Fruit fly (Drosophila melanogaster) whole organism, embryonic: Measurements from ENCODE around the gene Gdi.

Source experiments
- Atf-2 ChIP-seq: fragments of 200-800 bp; sonication (Bioruptor generic); optimal IDR thresholded peaks from 2 replicates; lab custom pipeline; 2016; ENCODE audit warnings: missing biosample characterization, missing genetic modification characterization
- Blimp-1 ChIP-seq: fragments of 200-800 bp; sonication (Bioruptor generic); optimal IDR thresholded peaks from 3 replicates; lab custom pipeline; 2018; ENCODE audit warnings: missing biosample characterization, missing genetic modification characterization, mild to moderate bottlenecking, moderate library complexity, missing genetic modification reagents
- CG11504 ChIP-seq: fragments of 200-800 bp; sonication (Bioruptor generic); optimal IDR thresholded peaks from 3 replicates; lab custom pipeline; 2019; ENCODE audit warnings: missing biosample characterization, mild to moderate bottlenecking, missing genetic modification characterization, moderate library complexity
- CG13123 ChIP-seq: fragments of 200-800 bp; sonication (Bioruptor generic); optimal IDR thresholded peaks from 2 replicates; lab custom pipeline; 2016; ENCODE audit warnings: missing biosample characterization, missing genetic modification characterization
- CG17385 ChIP-seq: fragments of 200-800 bp; sonication (Bioruptor generic); optimal IDR thresholded peaks from 3 replicates; lab custom pipeline; 2018; ENCODE audit warnings: missing biosample characterization, mild to moderate bottlenecking, missing genetic modification characterization
- CG17829 ChIP-seq: fragments of 200-800 bp; optimal IDR thresholded peaks from 2 replicates; lab custom pipeline; 2019; ENCODE audit warnings: missing biosample characterization, mild to moderate bottlenecking, missing genetic modification characterization, moderate library complexity
- CG3995 ChIP-seq: fragments of 200-800 bp; sonication (Bioruptor generic); optimal IDR thresholded peaks from 3 replicates; lab custom pipeline; 2016; ENCODE audit warnings: missing biosample characterization, missing genetic modification characterization
- CG9437 ChIP-seq: fragments of 200-800 bp; sonication (Bioruptor generic); optimal IDR thresholded peaks from 2 replicates; lab custom pipeline; 2018; ENCODE audit warnings: missing biosample characterization, mild to moderate bottlenecking, missing genetic modification characterization
- aop ChIP-seq: fragments of 200-800 bp; sonication (Bioruptor generic); IDR thresholded peaks from 2 replicates; pipeline ENCODE4 v1.3.6; 2022; ENCODE audit warnings: missing biosample characterization, missing genetic modification characterization
- bowl ChIP-seq: fragments of 200-800 bp; sonication (Bioruptor generic); IDR thresholded peaks from 2 replicates; pipeline ENCODE4 v1.3.6; 2022; ENCODE audit warnings: missing biosample characterization, missing genetic modification characterization
- zen2 ChIP-seq: fragments of 200-800 bp; sonication (Bioruptor generic); IDR thresholded peaks from 3 replicates; pipeline ENCODE4 v1.3.6; 2022; ENCODE audit warnings: missing biosample characterization, missing genetic modification characterization; ENCODE audit not compliant: partially characterized antibody

- TF ChIP-seq CG3995: no peak
- TF ChIP-seq Blimp-1 (GFP tag; lab: Kevin White, UChicago): no peak
- TF ChIP-seq aop (GFP tag; lab: Robert Waterston, UW): no peak
- TF ChIP-seq zen2 (GFP tag; lab: Robert Waterston, UW): no peak
- TF ChIP-seq CG11504 (tag; lab: Kevin White, UChicago): no peak
- no peak for TF ChIP-seq bowl (GFP tag; lab: Robert Waterston, UW)
- TF ChIP-seq CG17385 (GFP tag; lab: Kevin White, UChicago): no peak
- TF ChIP-seq CG13123 (GFP tag; lab: Kevin White, UChicago): no peak
- TF ChIP-seq CG9437: no peak
- TF ChIP-seq CG17829: no peak
- no peak for TF ChIP-seq Atf-2 (GFP tag; lab: Kevin White, UChicago)
Observed at dm6 chr2L:9510429-9510828, 15.8 kb upstream of the Gdi start.
